Worm (Caenorhabditis elegans): Measurements from ENCODE around the gene msp-45.

ce11 chrII:5109693-5110092 lies 47.2 kb downstream of the msp-45 start, which contains the start of gene F09C12.2:
- TF ChIP-seq skn-1 (tag; optimal IDR thresholded peaks at IDR 0.05), result no peak
- no peak for TF ChIP-seq dsc-1 (tag; optimal IDR thresholded peaks at IDR 0.05)
- no peak for TF ChIP-seq elt-3 (tag; optimal IDR thresholded peaks at IDR 0.05)
- TF ChIP-seq ceh-82 (tag; optimal IDR thresholded peaks at IDR 0.05), result no peak
- TF ChIP-seq alr-1 (tag; optimal IDR thresholded peaks at IDR 0.05; ENCODE audit: borderline replicate concordance), result no peak

Measured in whole organism, L1 larva.